Fruit fly (Drosophila melanogaster) whole organism, embryonic: ENCODE data around the gene CG6340.

Experiments
- Atf-2 ChIP-seq: fragments of 200-800 bp; sonication (Bioruptor generic); optimal IDR thresholded peaks from 2 replicates; lab custom pipeline; 2016; ENCODE audit warnings: missing biosample characterization, missing genetic modification characterization
- CG10431 ChIP-seq: fragments of 200-800 bp; sonication (Bioruptor generic); optimal IDR thresholded peaks from 3 replicates; lab custom pipeline; 2018; ENCODE audit warnings: missing biosample characterization, mild to moderate bottlenecking, missing genetic modification characterization
- CG10959 ChIP-seq: fragments of 200-800 bp; sonication (Bioruptor generic); IDR thresholded peaks from 2 replicates; pipeline ENCODE4 v1.3.6; 2022; ENCODE audit warnings: missing biosample characterization, missing genetic modification characterization
- CG11085 ChIP-seq: fragments of 200-800 bp; sonication (Bioruptor generic); IDR thresholded peaks from 2 replicates; pipeline ENCODE4 v1.3.6; 2022; ENCODE audit warnings: missing biosample characterization, missing genetic modification characterization
- CG12071 ChIP-seq: fragments of 200-800 bp; sonication (Bioruptor generic); optimal IDR thresholded peaks from 3 replicates; lab custom pipeline; 2018; ENCODE audit warnings: missing biosample characterization, mild to moderate bottlenecking, missing genetic modification characterization
- CG13287 ChIP-seq: fragments of 200-800 bp; sonication (Bioruptor generic); IDR thresholded peaks from 2 replicates; pipeline ENCODE4 v1.3.6; 2022; ENCODE audit warnings: missing biosample characterization, missing genetic modification characterization; ENCODE audit not compliant: partially characterized antibody
- CG13894 ChIP-seq: fragments of 200-800 bp; sonication (Bioruptor generic); optimal IDR thresholded peaks from 3 replicates; lab custom pipeline; 2018; ENCODE audit warnings: missing biosample characterization, mild to moderate bottlenecking, missing genetic modification characterization, moderate library complexity
- CG15073 ChIP-seq: fragments of 200-800 bp; sonication (Bioruptor generic); optimal IDR thresholded peaks from 2 replicates; lab custom pipeline; 2016; ENCODE audit warnings: missing biosample characterization, missing genetic modification characterization
- CG1603 ChIP-seq: fragments of 200-800 bp; sonication (Bioruptor generic); optimal IDR thresholded peaks from 2 replicates; lab custom pipeline; 2019; ENCODE audit warnings: missing biosample characterization, mild to moderate bottlenecking, missing genetic modification characterization, moderate library complexity
- CG16813 ChIP-seq: fragments of 200-800 bp; sonication (Bioruptor generic); IDR thresholded peaks from 3 replicates; pipeline ENCODE4 v1.3.6; 2022; ENCODE audit warnings: missing biosample characterization, missing genetic modification characterization; ENCODE audit not compliant: partially characterized antibody
- CG33213 ChIP-seq: fragments of 200-800 bp; sonication (Bioruptor generic); optimal IDR thresholded peaks from 3 replicates; lab custom pipeline; 2016; ENCODE audit warnings: missing biosample characterization, missing genetic modification characterization
- CG34224 ChIP-seq: fragments of 200-800 bp; sonication (Bioruptor generic); IDR thresholded peaks from 3 replicates; pipeline ENCODE4 v1.3.6; 2022; ENCODE audit warnings: missing biosample characterization, missing genetic modification characterization; ENCODE audit not compliant: partially characterized antibody
- CG3838 ChIP-seq: fragments of 200-800 bp; sonication (Bioruptor generic); optimal IDR thresholded peaks from 3 replicates; lab custom pipeline; 2016; ENCODE audit warnings: missing biosample characterization, missing genetic modification characterization
- CG4424 ChIP-seq: fragments of 200-800 bp; sonication (Bioruptor generic); optimal IDR thresholded peaks from 3 replicates; lab custom pipeline; 2016; ENCODE audit warnings: missing biosample characterization, missing genetic modification characterization
- CG6791 ChIP-seq: fragments of 200-800 bp; sonication (Bioruptor generic); IDR thresholded peaks from 3 replicates; pipeline ENCODE4 v1.3.6; 2022; ENCODE audit warnings: missing biosample characterization, missing genetic modification characterization; ENCODE audit not compliant: partially characterized antibody
- CG7745 ChIP-seq: fragments of 200-800 bp; sonication (Bioruptor generic); optimal IDR thresholded peaks from 2 replicates; lab custom pipeline; 2018; ENCODE audit warnings: missing biosample characterization, mild to moderate bottlenecking, missing genetic modification characterization, moderate library complexity
- CG7839 ChIP-seq: fragments of 200-800 bp; sonication (Bioruptor generic); optimal IDR thresholded peaks from 3 replicates; lab custom pipeline; 2018; ENCODE audit warnings: missing biosample characterization, mild to moderate bottlenecking, missing genetic modification characterization, moderate library complexity
- CG9609 ChIP-seq: fragments of 200-800 bp; sonication (Bioruptor generic); optimal IDR thresholded peaks from 3 replicates; lab custom pipeline; 2016; ENCODE audit warnings: missing biosample characterization, missing genetic modification characterization
- CG9727 ChIP-seq: fragments of 200-800 bp; sonication (Bioruptor generic); optimal IDR thresholded peaks from 3 replicates; lab custom pipeline; 2017; ENCODE audit warnings: missing biosample characterization, mild to moderate bottlenecking, missing genetic modification characterization
- CoRest ChIP-seq: fragments of 200-800 bp; sonication (Bioruptor generic); optimal IDR thresholded peaks from 3 replicates; lab custom pipeline; 2018; ENCODE audit warnings: missing biosample characterization, mild to moderate bottlenecking, missing genetic modification characterization, moderate library complexity
- Dbx ChIP-seq: fragments of 200-800 bp; sonication (Bioruptor generic); IDR thresholded peaks from 3 replicates; pipeline ENCODE4 v1.3.6; 2022; ENCODE audit warnings: missing biosample characterization, missing genetic modification characterization
- Dll ChIP-seq: fragments of 200-800 bp; sonication (Bioruptor generic); IDR thresholded peaks from 4 replicates; pipeline ENCODE4 v1.3.6; 2022; ENCODE audit warnings: missing biosample characterization, missing genetic modification characterization; ENCODE audit not compliant: partially characterized antibody
- Doc3 ChIP-seq: fragments of 200-800 bp; sonication (Bioruptor generic); IDR thresholded peaks from 3 replicates; pipeline ENCODE4 v1.3.6; 2022; ENCODE audit warnings: missing biosample characterization, missing genetic modification characterization; ENCODE audit not compliant: partially characterized antibody
- E2f2 ChIP-seq: fragments of 200-800 bp; sonication (Bioruptor generic); IDR thresholded peaks from 2 replicates; pipeline ENCODE4 v1.3.6; 2022; ENCODE audit warnings: missing biosample characterization, missing genetic modification characterization
- Fer1 ChIP-seq: fragments of 200-800 bp; sonication (Bioruptor generic); optimal IDR thresholded peaks from 2 replicates; lab custom pipeline; 2017; ENCODE audit warnings: missing biosample characterization, mild to moderate bottlenecking, missing genetic modification characterization
- MBD-R2 ChIP-seq: fragments of 200-800 bp; sonication (Bioruptor generic); IDR thresholded peaks from 2 replicates; pipeline ENCODE4 v1.3.6; 2022; ENCODE audit warnings: missing biosample characterization, missing genetic modification characterization
- MESR4 ChIP-seq: fragments of 200-800 bp; sonication (Bioruptor generic); optimal IDR thresholded peaks from 2 replicates; lab custom pipeline; 2018; ENCODE audit warnings: missing biosample characterization, mild to moderate bottlenecking, missing genetic modification characterization, moderate library complexity
- Nf-YA ChIP-seq: fragments of 200-800 bp; sonication (Bioruptor generic); IDR thresholded peaks from 2 replicates; pipeline ENCODE4 v1.3.6; 2022; ENCODE audit warnings: missing biosample characterization, missing genetic modification characterization
- Nf-YB ChIP-seq: fragments of 200-800 bp; sonication (Bioruptor generic); optimal IDR thresholded peaks from 3 replicates; lab custom pipeline; 2019; ENCODE audit warnings: missing biosample characterization, mild to moderate bottlenecking, missing genetic modification characterization, moderate library complexity
- Sry-β ChIP-seq: fragments of 200-800 bp; sonication (Bioruptor generic); optimal IDR thresholded peaks from 2 replicates; lab custom pipeline; 2018; ENCODE audit warnings: missing biosample characterization, mild to moderate bottlenecking, missing genetic modification characterization, moderate library complexity
- Sry-δ ChIP-seq: fragments of 200-800 bp; sonication (Bioruptor generic); optimal IDR thresholded peaks from 2 replicates; lab custom pipeline; 2016; ENCODE audit warnings: missing biosample characterization, missing genetic modification characterization
- amos ChIP-seq: fragments of 200-800 bp; sonication (Bioruptor generic); IDR thresholded peaks from 2 replicates; pipeline ENCODE4 v1.3.6; 2022; ENCODE audit warnings: missing biosample characterization, missing genetic modification characterization; ENCODE audit not compliant: partially characterized antibody
- ato ChIP-seq: fragments of 200-800 bp; sonication (Bioruptor generic); IDR thresholded peaks from 2 replicates; pipeline ENCODE4 v1.3.6; 2022; ENCODE audit warnings: missing biosample characterization, missing genetic modification characterization; ENCODE audit not compliant: partially characterized antibody
- bbx ChIP-seq: fragments of 200-800 bp; sonication (Bioruptor generic); IDR thresholded peaks from 2 replicates; pipeline ENCODE4 v1.3.6; 2022; ENCODE audit warnings: missing biosample characterization, missing genetic modification characterization; ENCODE audit not compliant: partially characterized antibody
- crol ChIP-seq: fragments of 200-800 bp; sonication (Bioruptor generic); IDR thresholded peaks from 2 replicates; pipeline ENCODE4 v1.3.6; 2022; ENCODE audit warnings: missing biosample characterization, missing genetic modification characterization
- fd64A ChIP-seq: fragments of 200-800 bp; sonication (Bioruptor generic); optimal IDR thresholded peaks from 3 replicates; lab custom pipeline; 2018; ENCODE audit warnings: missing biosample characterization, mild to moderate bottlenecking, missing genetic modification characterization
- fd96Cb ChIP-seq: fragments of 200-800 bp; sonication (Bioruptor generic); optimal IDR thresholded peaks from 2 replicates; lab custom pipeline; 2018; ENCODE audit warnings: missing biosample characterization, mild to moderate bottlenecking, missing genetic modification characterization, moderate library complexity
- hb ChIP-seq: fragments of 200-800 bp; sonication (Bioruptor generic); IDR thresholded peaks from 3 replicates; pipeline ENCODE4 v1.3.6; 2022; ENCODE audit warnings: missing biosample characterization, missing genetic modification characterization; ENCODE audit not compliant: partially characterized antibody
- kah ChIP-seq: fragments of 200-800 bp; sonication (Bioruptor generic); optimal IDR thresholded peaks from 2 replicates; lab custom pipeline; 2018; ENCODE audit warnings: missing biosample characterization, mild to moderate bottlenecking, missing genetic modification characterization
- mld ChIP-seq: fragments of 200-800 bp; sonication (Bioruptor generic); IDR thresholded peaks from 3 replicates; pipeline ENCODE4 v1.3.6; 2022; ENCODE audit warnings: missing biosample characterization, missing genetic modification characterization; ENCODE audit not compliant: partially characterized antibody
- odd ChIP-seq: fragments of 200-800 bp; sonication (Bioruptor generic); optimal IDR thresholded peaks from 2 replicates; lab custom pipeline; 2017; ENCODE audit warnings: missing biosample characterization, mild to moderate bottlenecking, missing genetic modification characterization
- pzg ChIP-seq: fragments of 200-800 bp; sonication (Bioruptor generic); optimal IDR thresholded peaks from 3 replicates; lab custom pipeline; 2018; ENCODE audit warnings: missing biosample characterization, mild to moderate bottlenecking, missing genetic modification characterization, moderate library complexity
- slbo ChIP-seq: fragments of 200-800 bp; sonication (Bioruptor generic); IDR thresholded peaks from 2 replicates; pipeline ENCODE4 v1.3.6; 2022; ENCODE audit warnings: missing biosample characterization, missing genetic modification characterization
- stwl ChIP-seq: fragments of 200-800 bp; sonication (Bioruptor generic); optimal IDR thresholded peaks from 3 replicates; lab custom pipeline; 2018; ENCODE audit warnings: missing biosample characterization, mild to moderate bottlenecking, missing genetic modification characterization, moderate library complexity
- sug ChIP-seq: fragments of 200-800 bp; optimal IDR thresholded peaks from 2 replicates; lab custom pipeline; 2019; ENCODE audit warnings: missing biosample characterization, mild to moderate bottlenecking, missing genetic modification characterization, moderate library complexity
- trem ChIP-seq: fragments of 200-800 bp; optimal IDR thresholded peaks from 3 replicates; lab custom pipeline; 2019; ENCODE audit warnings: missing biosample characterization, mild to moderate bottlenecking, missing genetic modification characterization, moderate library complexity
- trh ChIP-seq: fragments of 200-800 bp; sonication (Bioruptor generic); optimal IDR thresholded peaks from 2 replicates; lab custom pipeline; 2016; ENCODE audit warnings: missing biosample characterization, missing genetic modification characterization
- unc-4 ChIP-seq: fragments of 200-800 bp; sonication (Bioruptor generic); IDR thresholded peaks from 2 replicates; pipeline ENCODE4 v1.3.6; 2022; ENCODE audit warnings: missing biosample characterization, missing genetic modification characterization; ENCODE audit not compliant: partially characterized antibody
- zen2 ChIP-seq: fragments of 200-800 bp; sonication (Bioruptor generic); IDR thresholded peaks from 3 replicates; pipeline ENCODE4 v1.3.6; 2022; ENCODE audit warnings: missing biosample characterization, missing genetic modification characterization; ENCODE audit not compliant: partially characterized antibody

The CG6340 gene

DNA sequence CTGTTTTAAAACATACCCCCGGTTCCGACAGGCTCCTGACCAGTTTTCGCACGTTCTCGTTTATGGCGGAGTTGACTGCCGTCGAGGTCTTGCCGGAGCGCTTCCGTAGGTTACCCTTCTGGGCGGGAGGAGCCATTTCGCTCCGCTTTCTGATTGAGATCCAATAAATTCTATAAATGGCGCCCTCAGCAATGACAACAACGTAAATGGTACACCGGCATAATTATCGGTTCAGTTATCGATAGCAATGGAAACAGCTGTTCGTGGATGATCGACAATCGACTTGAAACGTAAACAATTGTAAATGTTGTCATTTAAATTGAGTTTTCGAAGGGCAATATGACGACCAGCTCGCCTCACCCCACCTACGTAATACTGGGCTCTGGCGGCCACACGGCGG is 10.3 kb upstream of the CG6340 start, which contains the start of the genes Grip128 and Alg14 (continued):
- TF ChIP-seq CG11085 (no peak), CG12071 (GFP tag; lab: Kevin White, UChicago) (no peak), kah (GFP tag; lab: Kevin White, UChicago) (no peak), E2f2 (GFP tag; lab: Robert Waterston, UW) (peak; percentile 62), trem (tag; lab: Kevin White, UChicago) (peak; percentile 22), Sry-δ (GFP tag; lab: Kevin White, UChicago) (peak; percentile 45), unc-4 (GFP tag; lab: Robert Waterston, UW) (peak; percentile 50; the same call in 1 of the 2 replicates), CG10431 (GFP tag; lab: Kevin White, UChicago) (no peak), CG7839 (tag; lab: Kevin White, UChicago) (no peak), CG13894 (tag; lab: Kevin White, UChicago) (no peak), CG15073 (GFP tag; lab: Kevin White, UChicago) (no peak), bbx (GFP tag; lab: Robert Waterston, UW) (peak; percentile 66), Nf-YB (GFP tag; lab: Kevin White, UChicago) (no peak), fd64A (GFP tag; lab: Kevin White, UChicago) (no peak), CoRest (tag; lab: Kevin White, UChicago) (no peak), CG9609 (GFP tag; lab: Kevin White, UChicago) (no peak), ato (GFP tag; lab: Robert Waterston, UW) (0 out of 2 replicates have a peak, but pooled peaks have one; percentile 41), amos (GFP tag; lab: Robert Waterston, UW) (peak; percentile 29; the same call in 1 of the 2 replicates), MESR4 (GFP tag; lab: Kevin White, UChicago) (peak; percentile 21), Nf-YA (GFP tag; lab: Robert Waterston, UW) (no peak), fd96Cb (tag; lab: Kevin White, UChicago) (no peak), CG13287 (peak; percentile 68), CG9727 (GFP tag; lab: Kevin White, UChicago) (no peak), CG6791 (GFP tag; lab: Robert Waterston, UW) (peak; percentile 69; the same call in 2 of the 3 replicates), CG33213 (GFP tag; lab: Kevin White, UChicago) (no peak), CG10959 (no peak), Dbx (GFP tag; lab: Robert Waterston, UW) (no peak), Doc3 (GFP tag; lab: Robert Waterston, UW) (peak; percentile 49; the same call in 1 of the 3 replicates), zen2 (peak; percentile 59; the same call in 1 of the 3 replicates), Sry-β (no peak), CG4424 (GFP tag; lab: Kevin White, UChicago) (no peak), stwl (peak; percentile 16), sug (tag; lab: Kevin White, UChicago) (no peak), pzg (GFP tag; lab: Kevin White, UChicago) (peak; percentile 27), Atf-2 (no peak), slbo (GFP tag; lab: Robert Waterston, UW) (no peak), odd (no peak), Dll (GFP tag; lab: Robert Waterston, UW) (peak; percentile 68), Fer1 (no peak), hb (peak; percentile 59; the same call in 1 of the 3 replicates), mld (GFP tag; lab: Robert Waterston, UW) (0 out of 3 replicates have a peak, but pooled peaks have one; percentile 45), CG34224 (GFP tag; lab: Robert Waterston, UW) (peak; percentile 75), CG16813 (GFP tag; lab: Robert Waterston, UW) (no peak), CG7745 (no peak), crol (GFP tag; lab: Robert Waterston, UW) (no peak), trh (GFP tag; lab: Kevin White, UChicago) (no peak), MBD-R2 (GFP tag; lab: Robert Waterston, UW) (peak; percentile 74), CG3838 (GFP tag; lab: Kevin White, UChicago) (no peak), CG1603 (no peak)
